Worm (Caenorhabditis elegans) whole organism, L2 larva: ENCODE results near the gene sre-13.

Experiments used
- C34F6.9 ChIP-seq: fragments of 150-350 bp; optimal IDR thresholded peaks from 2 replicates; lab custom pipeline; 2014; ENCODE audit warnings: missing biosample characterization, missing genetic modification characterization
- F13H6.1 ChIP-seq: sonication (generic microtip); optimal IDR thresholded peaks from 2 replicates; lab custom pipeline; 2016; ENCODE audit warnings: missing genetic modification characterization, missing compliant biosample characterization
- R02D3.7 ChIP-seq: fragments of 150-350 bp; optimal IDR thresholded peaks from 2 replicates; lab custom pipeline; 2014; ENCODE audit warnings: missing biosample characterization, missing genetic modification characterization
- Y55F3AM.14 ChIP-seq: fragments of 200-800 bp; sonication (Bioruptor generic); optimal IDR thresholded peaks from 2 replicates; lab custom pipeline; 2018; ENCODE audit warnings: mild to moderate bottlenecking, missing genetic modification characterization, missing compliant biosample characterization
- ZK546.5 ChIP-seq: sonication (generic microtip); optimal IDR thresholded peaks from 2 replicates; lab custom pipeline; 2017; ENCODE audit warnings: missing biosample characterization, missing genetic modification characterization
- alr-1 ChIP-seq: fragments of 150-350 bp; optimal IDR thresholded peaks from 2 replicates; lab custom pipeline; 2014; ENCODE audit warnings: missing biosample characterization, missing genetic modification characterization
- aly-2 ChIP-seq: fragments of 150-350 bp; optimal IDR thresholded peaks from 2 replicates; lab custom pipeline; 2014; ENCODE audit warnings: missing biosample characterization, missing genetic modification characterization
- ama-1 ChIP-seq: fragments of 150-350 bp; optimal IDR thresholded peaks from 2 replicates; lab custom pipeline; 2018; ENCODE audit warnings: inconsistent platforms
- blmp-1 ChIP-seq: sonication (generic microtip); optimal IDR thresholded peaks from 2 replicates; lab custom pipeline; 2017; ENCODE audit warnings: missing genetic modification characterization, mild to moderate bottlenecking, missing compliant biosample characterization, antibody characterized with exemption, moderate library complexity; ENCODE audit not compliant: insufficient read depth
- ceh-16 ChIP-seq: fragments of 150-350 bp; optimal IDR thresholded peaks from 2 replicates; lab custom pipeline; 2014; ENCODE audit warnings: missing biosample characterization, missing genetic modification characterization
- ceh-82 ChIP-seq: fragments of 150-350 bp; optimal IDR thresholded peaks from 2 replicates; lab custom pipeline; 2014; ENCODE audit warnings: missing biosample characterization, missing genetic modification characterization
- crh-2 ChIP-seq: sonication (generic microtip); optimal IDR thresholded peaks from 2 replicates; lab custom pipeline; 2017; ENCODE audit warnings: missing biosample characterization, missing genetic modification characterization
- dmd-4 ChIP-seq: sonication (generic microtip); optimal IDR thresholded peaks from 2 replicates; lab custom pipeline; 2017; ENCODE audit warnings: missing biosample characterization, missing genetic modification characterization
- egl-27 ChIP-seq: sonication (generic microtip); optimal IDR thresholded peaks from 3 replicates; lab custom pipeline; 2017; ENCODE audit warnings: missing biosample characterization, missing genetic modification reagents, missing genetic modification characterization
- elt-1 ChIP-seq: fragments of 150-350 bp; optimal IDR thresholded peaks from 2 replicates; lab custom pipeline; 2014; ENCODE audit warnings: missing biosample characterization, missing genetic modification characterization
- elt-3 ChIP-seq: sonication (generic microtip); optimal IDR thresholded peaks from 2 replicates; lab custom pipeline; 2017; ENCODE audit warnings: missing biosample characterization, missing genetic modification characterization
- fos-1 ChIP-seq: fragments of 150-350 bp; optimal IDR thresholded peaks from 2 replicates; lab custom pipeline; 2014; ENCODE audit warnings: missing biosample characterization, missing genetic modification characterization
- gmeb-1 ChIP-seq: fragments of 150-350 bp; optimal IDR thresholded peaks from 2 replicates; lab custom pipeline; 2014; ENCODE audit warnings: missing biosample characterization, missing genetic modification characterization
- lin-11 ChIP-seq: fragments of 150-350 bp; sonication (generic microtip); optimal IDR thresholded peaks from 2 replicates; lab custom pipeline; 2014; ENCODE audit warnings: missing biosample characterization, missing genetic modification characterization, inconsistent platforms, mixed read lengths
- lin-13 ChIP-seq: fragments of 150-350 bp; optimal IDR thresholded peaks from 2 replicates; lab custom pipeline; 2014; ENCODE audit warnings: missing biosample characterization, missing genetic modification reagents, missing genetic modification characterization
- lin-39 ChIP-seq: fragments of 150-350 bp; optimal IDR thresholded peaks from 2 replicates; lab custom pipeline; 2014; ENCODE audit warnings: missing biosample characterization, missing genetic modification reagents, missing genetic modification characterization
- lsy-2 ChIP-seq, 2 experiments: fragments of 150-350 bp in 1 of 2; sonication (generic microtip) in 1 of 2; optimal IDR thresholded peaks; 2 replicates each; lab custom pipeline; 2014 to 2017; ENCODE audit warnings: missing biosample characterization in 2 of 2, missing genetic modification characterization in 2 of 2
- mab-5 ChIP-seq: fragments of 150-350 bp; optimal IDR thresholded peaks from 2 replicates; lab custom pipeline; 2014; ENCODE audit warnings: missing biosample characterization, missing genetic modification characterization
- mbf-1 ChIP-seq: sonication (generic microtip); optimal IDR thresholded peaks from 2 replicates; lab custom pipeline; 2017; ENCODE audit warnings: missing biosample characterization, missing genetic modification characterization
- mdl-1 ChIP-seq, 2 experiments: fragments of 150-350 bp in 1 of 2; sonication (generic microtip) in 1 of 2; optimal IDR thresholded peaks; 2 replicates each; lab custom pipeline; 2017; ENCODE audit warnings: missing biosample characterization in 2 of 2, missing genetic modification characterization in 2 of 2
- nhr-10 ChIP-seq: sonication (generic microtip); optimal IDR thresholded peaks from 2 replicates; lab custom pipeline; 2017; ENCODE audit warnings: missing biosample characterization, missing genetic modification characterization
- nhr-11 ChIP-seq: fragments of 150-350 bp; optimal IDR thresholded peaks from 2 replicates; lab custom pipeline; 2014; ENCODE audit warnings: missing biosample characterization, missing genetic modification characterization
- nhr-12 ChIP-seq: fragments of 150-350 bp; optimal IDR thresholded peaks from 2 replicates; lab custom pipeline; 2014; ENCODE audit warnings: missing biosample characterization, missing genetic modification characterization
- nhr-129 ChIP-seq: fragments of 150-350 bp; optimal IDR thresholded peaks from 2 replicates; lab custom pipeline; 2014; ENCODE audit warnings: missing biosample characterization, missing genetic modification characterization
- nhr-21 ChIP-seq: fragments of 150-350 bp; optimal IDR thresholded peaks from 2 replicates; lab custom pipeline; 2014; ENCODE audit warnings: missing biosample characterization, missing genetic modification characterization
- nhr-23 ChIP-seq: fragments of 150-350 bp; optimal IDR thresholded peaks from 2 replicates; lab custom pipeline; 2014; ENCODE audit warnings: missing biosample characterization, missing genetic modification reagents, missing genetic modification characterization
- nhr-237 ChIP-seq: fragments of 150-350 bp; optimal IDR thresholded peaks from 2 replicates; lab custom pipeline; 2014; ENCODE audit warnings: missing biosample characterization, missing genetic modification characterization
- nhr-25 ChIP-seq: fragments of 150-350 bp; sonication (generic microtip); optimal IDR thresholded peaks from 3 replicates; lab custom pipeline; 2014; ENCODE audit warnings: missing biosample characterization, missing genetic modification characterization
- nhr-6 ChIP-seq: fragments of 150-350 bp; optimal IDR thresholded peaks from 2 replicates; lab custom pipeline; 2014; ENCODE audit warnings: missing biosample characterization, missing genetic modification characterization
- nhr-77 ChIP-seq: fragments of 150-350 bp; optimal IDR thresholded peaks from 2 replicates; lab custom pipeline; 2014; ENCODE audit warnings: missing biosample characterization, missing genetic modification characterization
- peb-1 ChIP-seq: fragments of 150-350 bp; optimal IDR thresholded peaks from 2 replicates; lab custom pipeline; 2014; ENCODE audit warnings: missing biosample characterization, missing genetic modification characterization
- sem-4 ChIP-seq: fragments of 150-350 bp; optimal IDR thresholded peaks from 2 replicates; lab custom pipeline; 2014; ENCODE audit warnings: missing biosample characterization, missing genetic modification reagents, missing genetic modification characterization
- skn-1 ChIP-seq: sonication (generic microtip); optimal IDR thresholded peaks from 2 replicates; lab custom pipeline; 2017; ENCODE audit warnings: missing biosample characterization, missing genetic modification characterization
- sma-3 ChIP-seq: sonication (generic microtip); optimal IDR thresholded peaks from 2 replicates; lab custom pipeline; 2016; ENCODE audit warnings: missing genetic modification reagents, missing genetic modification characterization, missing compliant biosample characterization
- sma-9 ChIP-seq, 2 experiments: fragments of 150-350 bp in 1 of 2; sonication (generic microtip) in 1 of 2; optimal IDR thresholded peaks; 2 replicates each; lab custom pipeline; 2014 to 2016; ENCODE audit warnings: missing genetic modification characterization in 2 of 2, mild to moderate bottlenecking in 1 of 2, missing biosample characterization in 1 of 2, missing compliant biosample characterization in 1 of 2, missing genetic modification reagents in 1 of 2, moderate library complexity in 1 of 2
- snpc-4 ChIP-seq: fragments of 150-350 bp; optimal IDR thresholded peaks from 2 replicates; lab custom pipeline; 2014; ENCODE audit warnings: missing biosample characterization, missing genetic modification characterization
- unc-39 ChIP-seq: fragments of 150-350 bp; optimal IDR thresholded peaks from 2 replicates; lab custom pipeline; 2014; ENCODE audit warnings: missing biosample characterization, missing genetic modification characterization
- unc-55 ChIP-seq: fragments of 150-350 bp; sonication (generic microtip); optimal IDR thresholded peaks from 3 replicates; lab custom pipeline; 2014; ENCODE audit warnings: missing biosample characterization, missing genetic modification reagents, missing genetic modification characterization
- unc-62 ChIP-seq: fragments of 150-350 bp; optimal IDR thresholded peaks from 2 replicates; lab custom pipeline; 2014; ENCODE audit warnings: missing biosample characterization, missing genetic modification reagents, missing genetic modification characterization
- zag-1 ChIP-seq: fragments of 150-350 bp; optimal IDR thresholded peaks from 2 replicates; lab custom pipeline; 2014; ENCODE audit warnings: missing biosample characterization, missing genetic modification characterization
- ztf-1 ChIP-seq: fragments of 200-800 bp; sonication (Bioruptor generic); conservative IDR thresholded peaks from 2 replicates; pipeline ENCODE4 v1.3.6; 2022; ENCODE audit warnings: missing genetic modification characterization, missing compliant biosample characterization
- ztf-11 ChIP-seq: sonication (generic microtip); optimal IDR thresholded peaks from 2 replicates; lab custom pipeline; 2017; ENCODE audit warnings: missing biosample characterization, missing genetic modification characterization
- ztf-4 ChIP-seq: fragments of 150-350 bp; optimal IDR thresholded peaks from 2 replicates; lab custom pipeline; 2014; ENCODE audit warnings: missing biosample characterization, missing genetic modification characterization

The sre-13 gene

DNA sequence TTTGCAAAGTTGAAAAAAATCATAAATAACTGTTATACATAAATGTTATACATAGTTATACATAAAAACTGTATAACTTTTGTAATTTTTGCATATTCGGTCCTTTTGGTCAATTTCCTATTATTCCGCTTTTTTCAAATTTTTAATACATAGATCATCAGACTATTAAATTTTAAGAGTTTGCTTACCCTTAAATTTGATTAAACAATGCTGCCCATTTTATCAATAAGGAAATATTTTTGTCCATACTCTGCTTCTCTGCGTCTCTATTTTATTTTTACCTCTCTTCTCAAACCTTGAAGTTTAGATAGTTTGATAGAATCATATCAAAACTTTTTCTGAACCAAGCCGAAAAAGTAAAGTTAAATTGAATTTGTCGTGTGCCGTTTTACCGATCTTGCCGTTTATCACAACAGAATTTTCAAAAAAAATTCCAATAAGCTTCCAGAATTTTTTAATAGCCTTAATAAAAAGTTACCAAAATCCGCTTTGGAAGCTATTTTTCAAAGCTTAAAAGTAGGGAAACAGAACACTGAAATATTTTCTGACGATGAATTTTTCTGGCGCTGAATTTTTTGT is 37.3 kb downstream of the sre-13 start:
- TF ChIP-seq sma-3 (GFP tag; lab: Kevin White, UChicago) (no peak), elt-3 (no peak)

DNA sequence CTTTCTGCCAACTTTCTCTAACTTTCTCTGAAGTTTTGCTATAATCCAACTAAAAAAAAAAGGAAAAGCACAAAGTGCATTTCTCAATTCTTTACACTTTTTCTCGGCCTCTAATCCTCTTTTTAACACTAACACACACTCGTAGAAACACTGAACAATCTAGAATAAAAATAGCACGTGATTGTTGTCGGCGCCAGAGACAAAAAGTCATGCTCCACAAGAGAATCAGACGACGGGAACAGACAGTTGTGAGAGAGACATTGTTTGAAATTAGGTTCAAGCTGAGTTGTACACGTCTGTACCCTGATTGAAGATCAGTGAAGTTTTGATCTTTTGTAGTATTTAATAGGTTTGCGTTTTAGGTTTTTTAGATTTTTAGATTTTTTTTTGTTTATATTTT is 38.3 kb downstream of the sre-13 start:
- TF ChIP-seq mbf-1 (tag; lab: Kevin White, UChicago) (no peak), Y55F3AM.14 (GFP tag; lab: Kevin White, UChicago) (no peak), nhr-129 (peak; percentile 91), elt-1 (no peak), nhr-12 (tag; lab: Kevin White, UChicago) (no peak), skn-1 (no peak), nhr-21 (tag; lab: Kevin White, UChicago) (no peak), fos-1 (peak; percentile 50), gmeb-1 (peak; percentile 49), egl-27 (tag; lab: Kevin White, UChicago) (no peak), lin-11 (tag; lab: Kevin White, UChicago) (no peak), sma-9 (GFP tag; optimal IDR thresholded peaks at IDR 0.05; lab: Kevin White, UChicago) (peak; percentile 89), sma-9 (tag; optimal IDR thresholded peaks at IDR 0.05; lab: Kevin White, UChicago) (no peak), alr-1 (tag; lab: Kevin White, UChicago) (no peak), ceh-82 (tag; lab: Kevin White, UChicago) (no peak), snpc-4 (tag; lab: Kevin White, UChicago) (peak; percentile 34), dmd-4 (tag; lab: Kevin White, UChicago) (no peak), crh-2 (peak; percentile 81), peb-1 (no peak), unc-55 (no peak), ama-1 (peak; percentile 34), ztf-4 (tag; lab: Kevin White, UChicago) (peak; percentile 68), mdl-1 (tag; optimal IDR thresholded peaks at IDR 0.05; lab: Kevin White, UChicago) (peak in 1 of 2 experiments; percentile 63), ztf-1 (GFP tag; lab: Robert Waterston, UW) (no peak), nhr-11 (tag; lab: Kevin White, UChicago) (no peak), ceh-16 (tag; lab: Kevin White, UChicago) (no peak), ztf-11 (tag; lab: Kevin White, UChicago) (no peak), aly-2 (tag; lab: Kevin White, UChicago) (no peak), R02D3.7 (tag; lab: Kevin White, UChicago) (no peak), lin-13 (GFP tag; lab: Kevin White, UChicago) (peak; percentile 22), blmp-1 (no peak), nhr-77 (no peak), nhr-10 (peak; percentile 7), nhr-237 (tag; lab: Kevin White, UChicago) (no peak), sem-4 (no peak), ZK546.5 (tag; lab: Kevin White, UChicago) (no peak), mab-5 (tag; lab: Kevin White, UChicago) (peak; percentile 20), nhr-23 (tag; lab: Kevin White, UChicago) (no peak), F13H6.1 (tag; lab: Kevin White, UChicago) (peak; percentile 76), sma-3 (GFP tag; lab: Kevin White, UChicago) (peak; percentile 64), lsy-2 (tag; optimal IDR thresholded peaks at IDR 0.05; lab: Kevin White, UChicago) (peak in 1 of 2 experiments; percentile 81), elt-3 (no peak), unc-62 (GFP tag; lab: Kevin White, UChicago) (no peak), C34F6.9 (peak; percentile 78), zag-1 (tag; lab: Kevin White, UChicago) (no peak), unc-39 (tag; lab: Kevin White, UChicago) (no peak), nhr-6 (tag; lab: Kevin White, UChicago) (peak; percentile 45), nhr-25 (no peak), lin-39 (tag; lab: Kevin White, UChicago) (no peak)
